Worm (Caenorhabditis elegans) whole organism, mixed stage, embryonic: Measurements from ENCODE around the gene F46G10.2.

Experiments
- M03D4.4 ChIP-seq: sonication (generic microtip); optimal IDR thresholded peaks from 2 replicates; lab custom pipeline; 2017; ENCODE audit warnings: mild to moderate bottlenecking, missing genetic modification characterization, missing compliant biosample characterization
- bed-3 ChIP-seq: fragments of 200-800 bp; sonication (Bioruptor generic); optimal IDR thresholded peaks from 3 replicates; lab custom pipeline; 2018; ENCODE audit warnings: mild to moderate bottlenecking, missing genetic modification characterization, moderate library complexity, missing compliant biosample characterization
- blmp-1 ChIP-seq: fragments of 150-350 bp; optimal IDR thresholded peaks from 2 replicates; lab custom pipeline; 2014; ENCODE audit warnings: missing biosample characterization, missing genetic modification characterization
- ceh-43 ChIP-seq: fragments of 200-800 bp; sonication (Bioruptor generic); optimal IDR thresholded peaks from 2 replicates; lab custom pipeline; 2018; ENCODE audit warnings: mild to moderate bottlenecking, missing genetic modification characterization, moderate library complexity, missing compliant biosample characterization
- ceh-83 ChIP-seq: fragments of 200-800 bp; sonication (Bioruptor generic); optimal IDR thresholded peaks from 2 replicates; lab custom pipeline; 2018; ENCODE audit warnings: mild to moderate bottlenecking, missing genetic modification characterization, missing compliant biosample characterization
- ces-1 ChIP-seq: fragments of 150-350 bp; optimal IDR thresholded peaks from 2 replicates; lab custom pipeline; 2014; ENCODE audit warnings: missing biosample characterization, missing genetic modification reagents, missing genetic modification characterization
- drap-1 ChIP-seq: fragments of 200-800 bp; sonication (Bioruptor generic); optimal IDR thresholded peaks from 3 replicates; lab custom pipeline; 2018; ENCODE audit warnings: mild to moderate bottlenecking, missing genetic modification characterization, missing compliant biosample characterization
- elt-1 ChIP-seq: sonication (generic microtip); optimal IDR thresholded peaks from 2 replicates; lab custom pipeline; 2017; ENCODE audit warnings: missing genetic modification characterization, mild to moderate bottlenecking, missing compliant biosample characterization, antibody characterized with exemption, moderate library complexity, borderline replicate concordance; ENCODE audit not compliant: insufficient read depth
- elt-3 ChIP-seq: fragments of 150-350 bp; optimal IDR thresholded peaks from 2 replicates; lab custom pipeline; 2014; ENCODE audit warnings: missing biosample characterization, missing genetic modification characterization
- flh-1 ChIP-seq: fragments of 200-800 bp; sonication (Bioruptor generic); optimal IDR thresholded peaks from 2 replicates; lab custom pipeline; 2018; ENCODE audit warnings: mild to moderate bottlenecking, missing genetic modification characterization, moderate library complexity, missing compliant biosample characterization
- ham-2 ChIP-seq: fragments of 200-800 bp; sonication (Bioruptor generic); optimal IDR thresholded peaks from 2 replicates; lab custom pipeline; 2018; ENCODE audit warnings: mild to moderate bottlenecking, missing genetic modification characterization, missing compliant biosample characterization
- hlh-1 ChIP-seq: fragments of 150-350 bp; optimal IDR thresholded peaks from 2 replicates; lab custom pipeline; 2014; ENCODE audit warnings: missing biosample characterization, missing genetic modification reagents, missing genetic modification characterization
- lin-13 ChIP-seq: fragments of 150-350 bp; optimal IDR thresholded peaks from 2 replicates; lab custom pipeline; 2014; ENCODE audit warnings: missing biosample characterization, missing genetic modification characterization
- lsy-2 ChIP-seq: fragments of 150-350 bp; optimal IDR thresholded peaks from 2 replicates; lab custom pipeline; 2014; ENCODE audit warnings: missing biosample characterization, missing genetic modification characterization
- mab-5 ChIP-seq: fragments of 150-350 bp; optimal IDR thresholded peaks from 2 replicates; lab custom pipeline; 2014; ENCODE audit warnings: missing biosample characterization, missing genetic modification characterization
- mep-1 ChIP-seq: fragments of 150-350 bp; optimal IDR thresholded peaks from 2 replicates; lab custom pipeline; 2017; ENCODE audit warnings: missing biosample characterization, missing genetic modification reagents, missing genetic modification characterization, inconsistent platforms
- mls-2 ChIP-seq: sonication (generic microtip); optimal IDR thresholded peaks from 2 replicates; lab custom pipeline; 2016; ENCODE audit warnings: mild to moderate bottlenecking, missing genetic modification characterization, moderate library complexity, missing compliant biosample characterization
- nhr-12 ChIP-seq: fragments of 150-350 bp; optimal IDR thresholded peaks from 2 replicates; lab custom pipeline; 2014; ENCODE audit warnings: missing biosample characterization, missing genetic modification characterization
- nhr-2 ChIP-seq: fragments of 150-350 bp; optimal IDR thresholded peaks from 2 replicates; lab custom pipeline; 2014; ENCODE audit warnings: missing biosample characterization, missing genetic modification characterization
- nhr-237 ChIP-seq: fragments of 150-350 bp; optimal IDR thresholded peaks from 2 replicates; lab custom pipeline; 2014; ENCODE audit warnings: missing biosample characterization, missing genetic modification characterization
- nhr-28 ChIP-seq: fragments of 150-350 bp; optimal IDR thresholded peaks from 2 replicates; lab custom pipeline; 2014; ENCODE audit warnings: missing biosample characterization, missing genetic modification characterization
- nhr-76 ChIP-seq: sonication (generic microtip); optimal IDR thresholded peaks from 2 replicates; lab custom pipeline; 2017; ENCODE audit warnings: missing biosample characterization, missing genetic modification characterization
- pha-4 ChIP-seq: fragments of 150-350 bp; optimal IDR thresholded peaks from 2 replicates; lab custom pipeline; 2018; ENCODE audit warnings: missing biosample characterization, missing genetic modification reagents, missing genetic modification characterization
- sem-2 ChIP-seq: fragments of 200-800 bp; sonication (Bioruptor generic); optimal IDR thresholded peaks from 2 replicates; lab custom pipeline; 2018; ENCODE audit warnings: mild to moderate bottlenecking, missing genetic modification characterization, missing compliant biosample characterization
- snpc-4 ChIP-seq: fragments of 150-350 bp; optimal IDR thresholded peaks from 2 replicates; lab custom pipeline; 2014; ENCODE audit warnings: missing biosample characterization, missing genetic modification characterization
- sptf-1 ChIP-seq: sonication (generic microtip); optimal IDR thresholded peaks from 2 replicates; lab custom pipeline; 2017; ENCODE audit warnings: mild to moderate bottlenecking, missing genetic modification characterization, moderate library complexity, missing compliant biosample characterization
- tbx-8 ChIP-seq: fragments of 200-800 bp; sonication (Bioruptor generic); optimal IDR thresholded peaks from 2 replicates; lab custom pipeline; 2018; ENCODE audit warnings: mild to moderate bottlenecking, missing genetic modification characterization, moderate library complexity, missing compliant biosample characterization
- unc-120 ChIP-seq: sonication (generic microtip); optimal IDR thresholded peaks from 2 replicates; lab custom pipeline; 2017; ENCODE audit warnings: missing genetic modification characterization, missing compliant biosample characterization; ENCODE audit not compliant: poor library complexity, severe bottlenecking
- unc-39 ChIP-seq: fragments of 150-350 bp; optimal IDR thresholded peaks from 2 replicates; lab custom pipeline; 2014; ENCODE audit warnings: missing biosample characterization, missing genetic modification characterization
- unc-62 ChIP-seq: fragments of 150-350 bp; optimal IDR thresholded peaks from 2 replicates; lab custom pipeline; 2014; ENCODE audit warnings: missing biosample characterization, missing genetic modification reagents, missing genetic modification characterization
- zip-8 ChIP-seq: fragments of 150-350 bp; optimal IDR thresholded peaks from 2 replicates; lab custom pipeline; 2014; ENCODE audit warnings: missing biosample characterization, missing genetic modification characterization
- ztf-11 ChIP-seq: fragments of 150-350 bp; optimal IDR thresholded peaks from 2 replicates; lab custom pipeline; 2014; ENCODE audit warnings: missing biosample characterization, missing genetic modification characterization

F46G10.2 gene

DNA sequence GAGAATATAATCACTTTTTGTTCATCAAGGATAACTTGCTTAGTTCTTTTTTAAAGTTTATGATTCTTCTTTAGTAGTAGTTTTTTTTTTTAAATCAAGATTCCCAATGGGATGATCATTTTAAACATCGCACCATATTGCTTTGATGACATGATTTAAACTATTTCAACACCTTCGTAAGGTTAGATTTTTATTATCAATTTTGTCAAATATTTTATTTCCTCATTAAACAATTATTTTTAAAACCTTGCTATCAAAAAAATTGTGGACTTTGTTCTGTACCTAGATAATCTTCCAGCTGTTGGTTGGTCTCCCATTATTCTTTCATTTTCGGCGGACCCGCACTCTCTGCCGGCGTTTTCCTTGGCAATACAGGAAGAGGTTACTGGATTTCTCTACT, 8.6 kb downstream of the F46G10.2 start, which contains the start of gene sir-2.3:
Gene sir-2.3 (plus strand): TSS at position 301 of the 400 bp plus-strand sequence.
- TF ChIP-seq blmp-1 (tag; lab: Kevin White, UChicago) (no peak), drap-1 (GFP tag; lab: Kevin White, UChicago) (no peak), flh-1 (GFP tag; lab: Kevin White, UChicago) (no peak), elt-1 (tag; lab: Kevin White, UChicago) (no peak), ceh-43 (no peak), mls-2 (tag; lab: Kevin White, UChicago) (no peak), ztf-11 (no peak), zip-8 (no peak), nhr-237 (tag; lab: Kevin White, UChicago) (no peak), ham-2 (no peak), bed-3 (GFP tag; lab: Kevin White, UChicago) (no peak), hlh-1 (no peak), lsy-2 (tag; lab: Kevin White, UChicago) (no peak), snpc-4 (no peak)

DNA sequence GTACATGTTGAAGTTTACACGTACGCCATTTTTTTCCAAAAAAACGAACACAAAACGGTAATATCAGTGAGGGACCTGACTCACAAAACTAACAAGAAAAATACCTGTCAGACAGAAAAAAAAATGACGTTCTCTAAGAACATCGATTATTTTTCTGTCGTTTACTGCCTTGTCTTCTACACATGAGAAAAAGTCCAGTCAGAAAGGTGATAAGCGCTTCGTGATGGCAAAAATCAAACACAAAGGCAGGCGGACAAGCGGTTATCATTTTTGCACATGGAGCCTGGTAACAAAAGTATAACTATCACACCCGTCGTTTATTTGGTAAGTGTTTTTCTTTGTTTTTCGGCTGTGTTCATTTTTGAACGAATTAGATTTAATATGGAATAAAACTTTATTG, 11.1 kb downstream of the F46G10.2 start, which contains the start of gene F46G10.4:
Gene F46G10.4 (plus strand): TSS at position 212 of the 400 bp plus-strand sequence.
- no peak for TF ChIP-seq unc-39 (tag; lab: Kevin White, UChicago)
- TF ChIP-seq drap-1 (GFP tag; lab: Kevin White, UChicago): no peak
- TF ChIP-seq ceh-43: no peak
- TF ChIP-seq, all 35 proteins: peak for 0

DNA sequence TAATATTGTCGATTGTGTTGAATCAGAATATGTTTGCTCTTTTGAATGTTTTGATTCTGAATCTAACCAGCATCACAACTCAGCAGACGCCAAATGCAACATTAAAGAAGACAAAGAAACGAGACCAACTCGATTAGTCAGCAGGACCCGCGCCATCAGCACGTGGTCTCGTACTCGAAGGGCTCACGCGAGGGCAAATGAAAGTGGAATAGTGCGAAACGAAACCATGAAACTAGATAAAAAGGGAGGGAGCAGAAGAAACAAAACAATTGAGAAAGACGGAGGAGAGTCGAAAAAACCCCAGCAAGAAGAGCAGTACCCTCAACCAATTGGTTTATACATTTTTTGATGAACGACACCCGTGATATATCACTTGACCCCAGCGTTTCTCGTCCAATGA, 14.2 kb downstream of the F46G10.2 start:
- no peak for TF ChIP-seq drap-1 (GFP tag; lab: Kevin White, UChicago)
- no peak for TF ChIP-seq mep-1
- TF ChIP-seq snpc-4: no peak
- TF ChIP-seq, all 35 proteins: peak for 0

DNA sequence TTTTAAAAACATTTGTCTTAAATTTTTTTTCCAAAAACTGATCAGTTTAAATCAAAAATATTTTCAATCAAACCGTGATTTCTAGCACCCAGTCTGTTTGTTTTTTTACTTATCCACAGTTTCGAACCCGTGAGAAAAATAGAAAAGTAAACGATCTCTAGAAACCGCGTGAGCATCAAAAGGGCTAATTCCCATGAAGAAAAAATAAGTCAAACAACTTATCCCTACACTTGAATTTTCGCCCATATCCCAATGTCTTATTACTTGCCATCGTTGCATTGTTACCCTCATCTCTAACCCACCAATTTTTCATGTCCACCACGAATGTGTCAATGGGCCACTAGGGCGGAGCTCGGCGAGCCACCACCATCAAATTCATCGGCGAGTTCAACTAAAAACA, 15.0 kb downstream of the F46G10.2 start, which contains the start of gene ptr-24:
Gene ptr-24 (plus strand): TSS at position 301 of the 400 bp plus-strand sequence.
- TF ChIP-seq nhr-12 (tag; lab: Kevin White, UChicago) (no peak), nhr-2 (tag; lab: Kevin White, UChicago) (no peak), sem-2 (GFP tag; lab: Kevin White, UChicago) (no peak), mep-1 (no peak), nhr-28 (tag; lab: Kevin White, UChicago) (no peak), unc-39 (tag; lab: Kevin White, UChicago) (no peak), bed-3 (GFP tag; lab: Kevin White, UChicago) (no peak), pha-4 (tag; lab: Kevin White, UChicago) (no peak), elt-3 (no peak), drap-1 (GFP tag; lab: Kevin White, UChicago) (no peak), ham-2 (no peak), ztf-11 (no peak), mab-5 (tag; lab: Kevin White, UChicago) (no peak), M03D4.4 (tag; lab: Kevin White, UChicago) (no peak), hlh-1 (no peak), flh-1 (GFP tag; lab: Kevin White, UChicago) (no peak), ceh-83 (GFP tag; lab: Kevin White, UChicago) (no peak), sptf-1 (no peak), nhr-76 (tag; lab: Kevin White, UChicago) (no peak), ces-1 (GFP tag; lab: Kevin White, UChicago) (no peak)

DNA sequence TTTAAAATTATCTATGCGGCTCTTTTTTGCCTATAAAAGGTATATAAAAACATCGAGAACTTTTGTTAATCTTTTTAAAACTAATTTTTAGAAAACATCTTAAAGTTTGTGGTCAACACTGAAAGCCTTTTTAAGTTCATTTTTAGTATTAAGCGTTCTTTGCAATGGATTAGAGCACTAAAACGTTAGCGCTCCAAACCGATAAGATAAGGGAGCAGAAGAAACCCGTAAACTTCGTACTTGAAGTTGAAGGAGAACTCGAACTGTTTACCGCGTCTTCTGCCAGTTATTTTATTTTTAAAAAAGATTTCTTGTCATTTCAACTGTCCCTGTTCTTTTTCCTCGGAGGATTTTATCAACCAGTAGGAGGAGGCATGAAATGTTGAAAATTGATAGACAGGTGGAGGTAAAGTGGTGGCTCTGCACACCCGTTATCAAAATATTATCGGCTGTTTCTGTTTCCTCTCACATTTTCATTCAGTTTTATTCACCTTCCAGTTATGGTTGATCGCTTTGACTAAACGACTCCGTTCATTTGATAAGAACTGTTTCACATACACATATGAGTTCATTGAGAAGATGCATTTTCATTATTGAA, 16.4 kb downstream of the F46G10.2 start:
- TF ChIP-seq unc-120 (tag; lab: Kevin White, UChicago) (no peak), zip-8 (no peak), ztf-11 (no peak), mls-2 (tag; lab: Kevin White, UChicago) (no peak), nhr-76 (tag; lab: Kevin White, UChicago) (no peak), nhr-28 (tag; lab: Kevin White, UChicago) (no peak), unc-62 (GFP tag; lab: Kevin White, UChicago) (no peak), lin-13 (tag; lab: Kevin White, UChicago) (no peak), flh-1 (GFP tag; lab: Kevin White, UChicago) (no peak), tbx-8 (GFP tag; lab: Kevin White, UChicago) (no peak)
